Worm (Caenorhabditis elegans) whole organism, young adult: ENCODE results near the gene svh-2.

Experiments
- B0261.1 ChIP-seq: sonication (generic microtip); optimal IDR thresholded peaks from 2 replicates; lab custom pipeline; 2016; ENCODE audit warnings: mild to moderate bottlenecking, missing genetic modification characterization, moderate library complexity, missing compliant biosample characterization
- B0336.3 ChIP-seq: fragments of 200-800 bp; sonication (Bioruptor generic); IDR thresholded peaks from 2 replicates; pipeline ENCODE4 v1.3.6; 2022; ENCODE audit warnings: missing genetic modification characterization, missing compliant biosample characterization
- C17E4.6 ChIP-seq: fragments of 200-800 bp; sonication (Bioruptor generic); IDR thresholded peaks from 2 replicates; pipeline ENCODE4 v1.3.6; 2022; ENCODE audit warnings: missing genetic modification reagents, missing genetic modification characterization, missing compliant biosample characterization
- F10E7.11 ChIP-seq: sonication (generic microtip); optimal IDR thresholded peaks from 2 replicates; lab custom pipeline; 2017; ENCODE audit warnings: mild to moderate bottlenecking, missing genetic modification characterization, moderate library complexity, missing compliant biosample characterization
- F33H1.4 ChIP-seq: fragments of 200-800 bp; sonication (Bioruptor generic); IDR thresholded peaks from 2 replicates; pipeline ENCODE4 v1.3.6; 2022; ENCODE audit warnings: missing genetic modification reagents, missing genetic modification characterization, missing compliant biosample characterization
- F39B2.1 ChIP-seq: fragments of 200-800 bp; sonication (Bioruptor generic); IDR thresholded peaks from 2 replicates; pipeline ENCODE4 v1.3.6; 2022; ENCODE audit warnings: missing genetic modification reagents, missing genetic modification characterization, missing compliant biosample characterization
- F52B5.7 ChIP-seq: sonication (generic microtip); optimal IDR thresholded peaks from 2 replicates; lab custom pipeline; 2016; ENCODE audit warnings: mild to moderate bottlenecking, missing genetic modification characterization, missing compliant biosample characterization
- F55B11.4 ChIP-seq: sonication (generic microtip); optimal IDR thresholded peaks from 2 replicates; lab custom pipeline; 2016; ENCODE audit warnings: missing compliant biosample characterization, missing genetic modification characterization, borderline replicate concordance; ENCODE audit not compliant: insufficient read depth
- F57A8.1 ChIP-seq: fragments of 200-800 bp; sonication (Bioruptor generic); optimal IDR thresholded peaks from 2 replicates; lab custom pipeline; 2018; ENCODE audit warnings: mild to moderate bottlenecking, missing genetic modification characterization, moderate library complexity, missing compliant biosample characterization
- Y53F4B.3 ChIP-seq: fragments of 200-800 bp; sonication (Bioruptor generic); IDR thresholded peaks from 2 replicates; pipeline ENCODE4 v1.3.6; 2022; ENCODE audit warnings: missing genetic modification reagents, missing genetic modification characterization, missing compliant biosample characterization
- ama-1 ChIP-seq, 3 experiments: fragments of 150-350 bp in 1 of 3; sonication (generic microtip) in 2 of 3; optimal IDR thresholded peaks; 2 replicates each; lab custom pipeline; 2014 to 2018; ENCODE audit warnings: missing biosample characterization in 2 of 3, missing genetic modification characterization in 2 of 3, missing genetic modification reagents in 2 of 3
- athp-1 ChIP-seq: sonication (generic microtip); optimal IDR thresholded peaks from 2 replicates; lab custom pipeline; 2017; ENCODE audit warnings: mild to moderate bottlenecking, missing genetic modification characterization, missing compliant biosample characterization
- attf-5 ChIP-seq: fragments of 200-800 bp; sonication (Bioruptor generic); optimal IDR thresholded peaks from 2 replicates; lab custom pipeline; 2018; ENCODE audit warnings: mild to moderate bottlenecking, missing genetic modification characterization, missing compliant biosample characterization
- bed-1 ChIP-seq: fragments of 200-800 bp; sonication (Bioruptor generic); IDR thresholded peaks from 2 replicates; pipeline ENCODE4 v1.3.6; 2022; ENCODE audit warnings: missing genetic modification reagents, missing genetic modification characterization, missing compliant biosample characterization
- cebp-1 ChIP-seq, 2 experiments: fragments of 200-800 bp in 1 of 2; sonication (Bioruptor generic) in 1 of 2; sonication (generic microtip) in 1 of 2; IDR thresholded peaks in 1 of 2; optimal IDR thresholded peaks in 1 of 2; 2 replicates each; pipeline versions ENCODE4 v1.3.6 to Lab custom; 2017 to 2022; ENCODE audit warnings: missing compliant biosample characterization in 2 of 2, missing genetic modification characterization in 2 of 2, mild to moderate bottlenecking in 1 of 2, missing genetic modification reagents in 1 of 2, moderate library complexity in 1 of 2
- ceh-27 ChIP-seq: fragments of 200-800 bp; sonication (Bioruptor generic); optimal IDR thresholded peaks from 2 replicates; lab custom pipeline; 2018; ENCODE audit warnings: mild to moderate bottlenecking, missing genetic modification characterization, moderate library complexity, missing compliant biosample characterization
- ceh-58 ChIP-seq: fragments of 200-800 bp; sonication (Bioruptor generic); IDR thresholded peaks from 2 replicates; pipeline ENCODE4 v1.3.6; 2022; ENCODE audit warnings: missing genetic modification characterization, missing compliant biosample characterization
- ceh-79 ChIP-seq: sonication (generic microtip); optimal IDR thresholded peaks from 2 replicates; lab custom pipeline; 2017; ENCODE audit warnings: mild to moderate bottlenecking, missing genetic modification characterization, missing compliant biosample characterization
- ceh-91 ChIP-seq: fragments of 200-800 bp; sonication (Bioruptor generic); IDR thresholded peaks from 2 replicates; pipeline ENCODE4 v1.3.6; 2022; ENCODE audit warnings: missing genetic modification reagents, missing genetic modification characterization, missing compliant biosample characterization
- die-1 ChIP-seq: sonication (generic microtip); optimal IDR thresholded peaks from 2 replicates; lab custom pipeline; 2016; ENCODE audit warnings: missing genotype, mild to moderate bottlenecking, missing genetic modification characterization, missing compliant biosample characterization
- ets-4 ChIP-seq: fragments of 200-800 bp; sonication (Bioruptor generic); optimal IDR thresholded peaks from 2 replicates; lab custom pipeline; 2018; ENCODE audit warnings: mild to moderate bottlenecking, missing genetic modification characterization, missing compliant biosample characterization
- gei-17 ChIP-seq: fragments of 200-800 bp; sonication (Bioruptor generic); optimal IDR thresholded peaks from 2 replicates; lab custom pipeline; 2018; ENCODE audit warnings: mild to moderate bottlenecking, missing genetic modification characterization, missing compliant biosample characterization
- hmg-20 ChIP-seq: fragments of 200-800 bp; sonication (Bioruptor generic); IDR thresholded peaks from 2 replicates; pipeline ENCODE4 v1.3.6; 2022; ENCODE audit warnings: missing genetic modification reagents, missing genetic modification characterization, missing compliant biosample characterization
- hsf-1 ChIP-seq: fragments of 200-800 bp; sonication (Bioruptor generic); IDR thresholded peaks from 2 replicates; pipeline ENCODE4 v1.3.6; 2022; ENCODE audit warnings: missing genetic modification reagents, missing genetic modification characterization, missing compliant biosample characterization
- lag-1 ChIP-seq: fragments of 200-800 bp; sonication (Bioruptor generic); IDR thresholded peaks from 2 replicates; pipeline ENCODE4 v1.3.6; 2022; ENCODE audit warnings: missing genetic modification reagents, missing genetic modification characterization, missing compliant biosample characterization
- lin-26 ChIP-seq: fragments of 200-800 bp; sonication (Bioruptor generic); IDR thresholded peaks from 2 replicates; pipeline ENCODE4 v1.3.6; 2022; ENCODE audit warnings: missing genetic modification reagents, missing genetic modification characterization, missing compliant biosample characterization
- lin-54 ChIP-seq: fragments of 200-800 bp; sonication (Bioruptor generic); optimal IDR thresholded peaks from 2 replicates; lab custom pipeline; 2018; ENCODE audit warnings: mild to moderate bottlenecking, missing genetic modification characterization, missing compliant biosample characterization
- madf-3 ChIP-seq: fragments of 200-800 bp; sonication (Bioruptor generic); IDR thresholded peaks from 2 replicates; pipeline ENCODE4 v1.3.6; 2022; ENCODE audit warnings: missing genetic modification reagents, missing genetic modification characterization, missing compliant biosample characterization
- madf-6 ChIP-seq: fragments of 200-800 bp; sonication (Bioruptor generic); IDR thresholded peaks from 2 replicates; pipeline ENCODE4 v1.3.6; 2022; ENCODE audit warnings: missing genetic modification reagents, missing genetic modification characterization, missing compliant biosample characterization
- nfya-2 ChIP-seq: fragments of 200-800 bp; sonication (Bioruptor generic); IDR thresholded peaks from 2 replicates; pipeline ENCODE4 v1.3.6; 2022; ENCODE audit warnings: missing genetic modification reagents, missing genetic modification characterization, missing compliant biosample characterization
- nfyb-1 ChIP-seq: fragments of 200-800 bp; sonication (Bioruptor generic); IDR thresholded peaks from 2 replicates; pipeline ENCODE4 v1.3.6; 2022; ENCODE audit warnings: missing genetic modification reagents, missing genetic modification characterization, missing compliant biosample characterization
- nhr-120 ChIP-seq: fragments of 200-800 bp; sonication (Bioruptor generic); IDR thresholded peaks from 2 replicates; pipeline ENCODE4 v1.3.6; 2022; ENCODE audit warnings: missing genetic modification characterization, missing compliant biosample characterization
- nhr-179 ChIP-seq: sonication (generic microtip); optimal IDR thresholded peaks from 2 replicates; lab custom pipeline; 2016; ENCODE audit warnings: mild to moderate bottlenecking, missing genetic modification characterization, missing compliant biosample characterization
- nhr-80 ChIP-seq: sonication (generic microtip); optimal IDR thresholded peaks from 2 replicates; lab custom pipeline; 2016; ENCODE audit warnings: missing genetic modification characterization, missing compliant biosample characterization
- sdz-38 ChIP-seq: sonication (generic microtip); optimal IDR thresholded peaks from 2 replicates; lab custom pipeline; 2016; ENCODE audit warnings: missing genotype, missing genetic modification characterization, missing compliant biosample characterization
- snpc-1.3 ChIP-seq: sonication (generic microtip); optimal IDR thresholded peaks from 2 replicates; lab custom pipeline; 2017; ENCODE audit warnings: missing genetic modification characterization, mild to moderate bottlenecking, missing compliant biosample characterization, antibody characterized with exemption, moderate library complexity, missing genotype, missing genetic modification reagents; ENCODE audit not compliant: insufficient read depth
- snpc-4 ChIP-seq, 5 experiments: fragments of 150-350 bp in 1 of 5; sonication (generic microtip) in 4 of 5; optimal IDR thresholded peaks; 2 replicates each; lab custom pipeline; 2014 to 2018; ENCODE audit warnings: missing genetic modification characterization in 5 of 5, missing biosample characterization in 3 of 5, antibody characterized with exemption in 2 of 5, mild to moderate bottlenecking in 2 of 5, missing compliant biosample characterization in 2 of 5, missing genotype in 2 of 5, moderate library complexity in 2 of 5, missing genetic modification reagents in 1 of 5
- sptf-2 ChIP-seq: fragments of 200-800 bp; sonication (Bioruptor generic); optimal IDR thresholded peaks from 2 replicates; lab custom pipeline; 2018; ENCODE audit warnings: mild to moderate bottlenecking, missing genetic modification characterization, missing compliant biosample characterization
- unc-130 ChIP-seq: sonication (generic microtip); optimal IDR thresholded peaks from 2 replicates; lab custom pipeline; 2016; ENCODE audit warnings: missing genetic modification reagents, missing genetic modification characterization, missing compliant biosample characterization
- unc-62 ChIP-seq: fragments of 150-350 bp; optimal IDR thresholded peaks from 2 replicates; lab custom pipeline; 2014; ENCODE audit warnings: missing biosample characterization, missing genetic modification reagents, missing genetic modification characterization
- zfh-2 ChIP-seq: fragments of 200-800 bp; sonication (Bioruptor generic); conservative IDR thresholded peaks from 2 replicates; pipeline ENCODE4 v1.3.6; 2022; ENCODE audit warnings: missing genetic modification reagents, missing genetic modification characterization, missing compliant biosample characterization
- ztf-18 ChIP-seq: sonication (generic microtip); optimal IDR thresholded peaks from 2 replicates; lab custom pipeline; 2016; ENCODE audit warnings: missing genotype, mild to moderate bottlenecking, missing genetic modification characterization, missing compliant biosample characterization
- ztf-22 ChIP-seq: fragments of 200-800 bp; sonication (Bioruptor generic); optimal IDR thresholded peaks from 2 replicates; lab custom pipeline; 2018; ENCODE audit warnings: mild to moderate bottlenecking, missing genetic modification characterization, moderate library complexity, missing compliant biosample characterization

Gene svh-2

DNA sequence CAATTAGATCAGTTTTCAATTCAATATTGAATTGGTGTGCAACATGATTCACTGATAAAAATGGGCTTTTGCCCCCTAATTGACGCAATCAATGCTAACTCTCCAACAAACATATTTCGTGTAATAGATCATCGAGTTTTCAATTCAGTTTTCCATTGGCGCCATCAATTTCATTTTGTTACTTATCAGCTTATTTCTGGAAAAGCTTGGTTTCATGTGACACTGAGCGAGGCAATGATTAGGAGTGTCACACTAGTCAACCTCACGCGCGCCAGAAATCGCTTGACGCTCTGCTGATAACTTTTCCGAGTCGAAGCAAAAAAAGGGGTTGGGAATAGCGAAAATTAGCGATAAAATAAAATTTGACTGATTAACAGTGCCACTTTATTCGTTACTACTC, 34.5 kb upstream of the svh-2 start, which contains the start of gene ets-4 (continued):
- peak; percentile 97 for TF ChIP-seq ets-4 (GFP tag; lab: Kevin White, UChicago)
- no peak for TF ChIP-seq snpc-4 (GFP tag; optimal IDR thresholded peaks at IDR 0.05; lab: Kevin White, UChicago)
- TF ChIP-seq snpc-4 (tag; optimal IDR thresholded peaks at IDR 0.05; lab: Kevin White, UChicago): peak in 1 of 4 experiments; percentile 13
- TF ChIP-seq F55B11.4: no peak
- TF ChIP-seq die-1 (tag; lab: Kevin White, UChicago): no peak
- TF ChIP-seq zfh-2 (GFP tag; lab: Robert Waterston, UW): no peak
- TF ChIP-seq ceh-91: no peak
- TF ChIP-seq nhr-80: peak; percentile 96
- 0 out of 2 replicates have a peak, but pooled peaks have one; percentile 32 for TF ChIP-seq B0336.3 (GFP tag; lab: Robert Waterston, UW)
- peak; percentile 18; the same call in 1 of the 2 replicates for TF ChIP-seq cebp-1 (GFP tag; IDR thresholded peaks at IDR 0.05; lab: Robert Waterston, UW)
- TF ChIP-seq cebp-1 (tag; optimal IDR thresholded peaks at IDR 0.05; lab: Kevin White, UChicago): peak; percentile 62
- TF ChIP-seq F10E7.11 (tag; lab: Kevin White, UChicago): no peak
- TF ChIP-seq nhr-120: no peak
- no peak for TF ChIP-seq snpc-1.3 (tag; lab: Kevin White, UChicago)
- peak; percentile 70 for TF ChIP-seq unc-62 (GFP tag; lab: Kevin White, UChicago)

DNA sequence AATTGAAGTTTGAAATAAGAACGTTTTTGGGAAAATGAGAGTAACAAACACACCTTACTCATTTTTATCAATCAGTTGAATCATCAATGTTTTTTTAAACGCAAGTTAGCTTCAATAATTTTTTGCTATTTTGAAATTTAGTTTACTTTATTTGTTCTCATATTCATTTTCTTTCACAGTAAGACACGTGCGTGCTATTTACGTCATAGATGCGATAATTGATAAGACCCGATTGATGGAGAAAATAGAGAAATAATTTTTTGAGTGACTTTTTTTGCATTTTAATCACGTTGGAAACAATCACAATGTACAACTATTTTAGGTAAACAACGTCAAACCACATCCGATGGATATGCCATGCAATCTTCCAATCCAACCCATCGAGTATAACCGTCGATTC, 33.6 kb upstream of the svh-2 start:
- no peak for TF ChIP-seq ceh-79 (tag; lab: Kevin White, UChicago)
- no peak for TF ChIP-seq attf-5 (GFP tag; lab: Kevin White, UChicago)
- no peak for TF ChIP-seq hmg-20 (GFP tag; lab: Robert Waterston, UW)
- TF ChIP-seq F52B5.7 (tag; lab: Kevin White, UChicago): no peak
- TF ChIP-seq sdz-38 (tag; lab: Kevin White, UChicago): no peak
- TF ChIP-seq B0261.1 (tag; lab: Kevin White, UChicago): no peak
- TF ChIP-seq F33H1.4 (GFP tag; lab: Robert Waterston, UW): no peak
- no peak for TF ChIP-seq ama-1 (optimal IDR thresholded peaks at IDR 0.05; lab: Kevin White, UChicago)
- TF ChIP-seq ama-1 (GFP tag; optimal IDR thresholded peaks at IDR 0.05; lab: Kevin White, UChicago): no peak
- TF ChIP-seq ztf-18 (tag; lab: Kevin White, UChicago): no peak
- TF ChIP-seq nfyb-1: no peak
- no peak for TF ChIP-seq unc-130 (GFP tag; lab: Kevin White, UChicago)
- no peak for TF ChIP-seq gei-17 (GFP tag; lab: Kevin White, UChicago)
- no peak for TF ChIP-seq F57A8.1 (GFP tag; lab: Kevin White, UChicago)

DNA sequence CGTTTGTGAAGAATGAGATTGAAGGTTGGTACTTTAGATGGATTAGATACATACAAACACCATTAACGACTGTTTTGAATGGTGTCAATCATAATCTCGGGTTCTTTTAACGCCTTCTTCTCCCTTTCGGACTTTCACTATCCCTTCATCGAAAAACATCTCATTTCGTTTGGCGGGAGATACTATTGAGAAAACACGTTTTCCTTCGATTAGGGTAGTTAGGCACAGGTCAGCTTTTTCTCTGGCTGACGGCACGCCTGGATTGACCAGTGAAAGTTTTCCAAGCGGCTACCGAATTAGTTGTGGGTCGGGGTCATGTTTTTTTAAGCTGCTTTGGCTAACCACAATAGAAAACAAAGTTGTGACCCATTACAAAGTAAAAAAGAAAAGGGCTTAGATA, 33.1 kb upstream of the svh-2 start:
- TF ChIP-seq madf-3 (GFP tag; lab: Robert Waterston, UW) (0 out of 2 replicates have a peak, but pooled peaks have one; percentile 70), lin-26 (GFP tag; lab: Robert Waterston, UW) (no peak)

DNA sequence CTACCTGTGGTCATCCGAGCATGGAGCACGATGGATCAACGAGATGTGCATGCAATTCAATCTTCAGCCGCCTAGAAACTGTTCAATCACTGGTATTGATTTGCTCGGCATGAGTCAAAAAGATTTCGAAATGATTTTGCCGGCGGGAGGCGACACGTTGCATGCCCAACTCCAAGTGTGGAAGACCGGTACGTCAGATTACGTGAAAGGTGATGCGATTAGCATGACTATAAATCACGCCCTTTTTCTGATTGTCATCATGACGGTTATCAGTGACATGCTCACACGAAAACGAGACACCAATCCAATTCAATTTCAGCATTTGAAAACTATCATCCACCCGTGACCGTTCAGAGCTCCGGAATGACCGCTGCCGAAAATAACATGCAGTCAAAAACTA, 32.4 kb upstream of the svh-2 start:
- TF ChIP-seq cebp-1 (GFP tag; IDR thresholded peaks at IDR 0.05; lab: Robert Waterston, UW) (peak; percentile 11; the same call in 1 of the 2 replicates), cebp-1 (tag; optimal IDR thresholded peaks at IDR 0.05; lab: Kevin White, UChicago) (peak; percentile 54), lag-1 (GFP tag; lab: Robert Waterston, UW) (no peak), ztf-18 (tag; lab: Kevin White, UChicago) (no peak), Y53F4B.3 (GFP tag; lab: Robert Waterston, UW) (no peak), ceh-27 (GFP tag; lab: Kevin White, UChicago) (no peak), F52B5.7 (tag; lab: Kevin White, UChicago) (no peak), madf-6 (GFP tag; lab: Robert Waterston, UW) (no peak), athp-1 (tag; lab: Kevin White, UChicago) (no peak), F39B2.1 (GFP tag; lab: Robert Waterston, UW) (no peak), bed-1 (GFP tag; lab: Robert Waterston, UW) (no peak), C17E4.6 (GFP tag; lab: Robert Waterston, UW) (no peak), lin-54 (GFP tag; lab: Kevin White, UChicago) (peak; percentile 16), ceh-91 (no peak), hsf-1 (GFP tag; lab: Robert Waterston, UW) (peak; percentile 11; the same call in 1 of the 2 replicates), ceh-58 (GFP tag; lab: Robert Waterston, UW) (no peak), die-1 (tag; lab: Kevin White, UChicago) (no peak), sptf-2 (no peak), nfya-2 (no peak), nhr-179 (no peak), ztf-22 (GFP tag; lab: Kevin White, UChicago) (no peak)
